Fruit fly (Drosophila melanogaster): ENCODE data around the gene Sap-r.
A peak's percentile ranks its signal among the peaks of the same experiment; 100 is the strongest.

Sap-r gene

dm6 chr3R:30918872-30919271 is 30.0 kb upstream of the Sap-r start (continued):
- TF ChIP-seq cas (GFP tag; IDR thresholded peaks at IDR 0.05) = no peak
- no peak for TF ChIP-seq sima (GFP tag; optimal IDR thresholded peaks at IDR 0.05)
- peak; percentile 2 for TF ChIP-seq HHEX (GFP tag; optimal IDR thresholded peaks at IDR 0.05)
- no peak for TF ChIP-seq CG9437 (GFP tag; optimal IDR thresholded peaks at IDR 0.05)
- TF ChIP-seq CG10209 (GFP tag; optimal IDR thresholded peaks at IDR 0.05) = peak; percentile 49
- no peak for TF ChIP-seq CG32767 (GFP tag; IDR thresholded peaks at IDR 0.05)
- no peak for TF ChIP-seq Hr78 (GFP tag; optimal IDR thresholded peaks at IDR 0.05)
- TF ChIP-seq CG2889 (GFP tag; IDR thresholded peaks at IDR 0.05) = no peak
- TF ChIP-seq sug (tag; optimal IDR thresholded peaks at IDR 0.05) = no peak
- no peak for TF ChIP-seq Gug (GFP tag; IDR thresholded peaks at IDR 0.05)
- TF ChIP-seq unpg (GFP tag; optimal IDR thresholded peaks at IDR 0.05) = peak; percentile 37
- TF ChIP-seq mam (GFP tag; optimal IDR thresholded peaks at IDR 0.05) = no peak
- no peak for TF ChIP-seq ase (GFP tag; IDR thresholded peaks at IDR 0.05)
- TF ChIP-seq ab (GFP tag; optimal IDR thresholded peaks at IDR 0.05) = no peak
- peak; percentile 11 for TF ChIP-seq grau (tag; optimal IDR thresholded peaks at IDR 0.05)
- TF ChIP-seq CG9727 (GFP tag; optimal IDR thresholded peaks at IDR 0.05) = peak; percentile 21
- TF ChIP-seq CG6765 (GFP tag; optimal IDR thresholded peaks at IDR 0.05) = no peak
- TF ChIP-seq cato (GFP tag; optimal IDR thresholded peaks at IDR 0.05; ENCODE audit: borderline replicate concordance) = no peak
- peak; percentile 30 for TF ChIP-seq grn (GFP tag; optimal IDR thresholded peaks at IDR 0.05)
- peak; percentile 3 for TF ChIP-seq CG15011 (GFP tag; optimal IDR thresholded peaks at IDR 0.05)
- TF ChIP-seq CG13296 (GFP tag; optimal IDR thresholded peaks at IDR 0.05) = no peak
- TF ChIP-seq Stat92E (GFP tag; optimal IDR thresholded peaks at IDR 0.05) = no peak
- TF ChIP-seq Sox100B (GFP tag; optimal IDR thresholded peaks at IDR 0.05) = peak; percentile 38
- no peak for TF ChIP-seq gsb (GFP tag; IDR thresholded peaks at IDR 0.05)
- TF ChIP-seq sr (GFP tag; IDR thresholded peaks at IDR 0.05) = no peak
- no peak for TF ChIP-seq br (optimal IDR thresholded peaks at IDR 0.05)
- no peak for TF ChIP-seq inv (GFP tag; IDR thresholded peaks at IDR 0.05; ENCODE audit: partially characterized antibody)
- TF ChIP-seq ac (GFP tag; optimal IDR thresholded peaks at IDR 0.05) = peak; percentile 68
- TF ChIP-seq NFAT (GFP tag; IDR thresholded peaks at IDR 0.05) = no peak
- no peak for TF ChIP-seq Hr3 (GFP tag; optimal IDR thresholded peaks at IDR 0.05)
- TF ChIP-seq CG17829 (tag; optimal IDR thresholded peaks at IDR 0.05) = no peak
- peak; percentile 42 for TF ChIP-seq CG18262 (tag; optimal IDR thresholded peaks at IDR 0.05)
- no peak for TF ChIP-seq MBD-R2 (GFP tag; IDR thresholded peaks at IDR 0.05)
- peak; percentile 58 for TF ChIP-seq CG8924 (tag; optimal IDR thresholded peaks at IDR 0.05)
- no peak for TF ChIP-seq usp (GFP tag; optimal IDR thresholded peaks at IDR 0.05)
- TF ChIP-seq BEAF-32 (GFP tag; optimal IDR thresholded peaks at IDR 0.05) = no peak
- no peak for TF ChIP-seq trem (tag; optimal IDR thresholded peaks at IDR 0.05)
- TF ChIP-seq CG2129 (GFP tag; IDR thresholded peaks at IDR 0.05; ENCODE audit: partially characterized antibody) = no peak
- peak; percentile 83 for TF ChIP-seq Kr (GFP tag; optimal IDR thresholded peaks at IDR 0.05)
- TF ChIP-seq ranshi (GFP tag; IDR thresholded peaks at IDR 0.05) = no peak
- TF ChIP-seq sob (GFP tag; IDR thresholded peaks at IDR 0.05) = no peak
- TF ChIP-seq dysf (GFP tag; IDR thresholded peaks at IDR 0.05) = no peak
- TF ChIP-seq Tbp (GFP tag; optimal IDR thresholded peaks at IDR 0.05) = no peak
- TF ChIP-seq gce (GFP tag; IDR thresholded peaks at IDR 0.05) = no peak
- TF ChIP-seq CG8290 (GFP tag; optimal IDR thresholded peaks at IDR 0.05) = no peak
- no peak for TF ChIP-seq CG8290 (tag; optimal IDR thresholded peaks at IDR 0.05)
- peak; percentile 30 for TF ChIP-seq run (tag; optimal IDR thresholded peaks at IDR 0.05)
- TF ChIP-seq CG14860 (GFP tag; IDR thresholded peaks at IDR 0.05; ENCODE audit: partially characterized antibody) = no peak
- TF ChIP-seq CG4282 (GFP tag; optimal IDR thresholded peaks at IDR 0.05) = no peak
- TF ChIP-seq tna (GFP tag; IDR thresholded peaks at IDR 0.05; ENCODE audit: partially characterized antibody) = no peak
- no peak for TF ChIP-seq gcm2 (GFP tag; optimal IDR thresholded peaks at IDR 0.05)
- no peak for TF ChIP-seq CG3726 (GFP tag; IDR thresholded peaks at IDR 0.05)
- TF ChIP-seq aop (GFP tag; IDR thresholded peaks at IDR 0.05) = no peak
